Worm (Caenorhabditis elegans) whole organism, L2 larva: ENCODE results near the gene prp-40.
A peak's percentile ranks its signal among the peaks of the same experiment; 100 is the strongest.

Experiments used
- aly-2 ChIP-seq: fragments of 150-350 bp; optimal IDR thresholded peaks from 2 replicates; lab custom pipeline; 2014; ENCODE audit warnings: missing biosample characterization, missing genetic modification characterization
- ama-1 ChIP-seq: fragments of 150-350 bp; optimal IDR thresholded peaks from 2 replicates; lab custom pipeline; 2018; ENCODE audit warnings: inconsistent platforms
- egl-27 ChIP-seq: sonication (generic microtip); optimal IDR thresholded peaks from 3 replicates; lab custom pipeline; 2017; ENCODE audit warnings: missing biosample characterization, missing genetic modification reagents, missing genetic modification characterization
- lsy-2 ChIP-seq, 2 experiments: fragments of 150-350 bp in 1 of 2; sonication (generic microtip) in 1 of 2; optimal IDR thresholded peaks; 2 replicates each; lab custom pipeline; 2014 to 2017; ENCODE audit warnings: missing biosample characterization in 2 of 2, missing genetic modification characterization in 2 of 2
- sma-9 ChIP-seq, 2 experiments: fragments of 150-350 bp in 1 of 2; sonication (generic microtip) in 1 of 2; optimal IDR thresholded peaks; 2 replicates each; lab custom pipeline; 2014 to 2016; ENCODE audit warnings: missing genetic modification characterization in 2 of 2, mild to moderate bottlenecking in 1 of 2, missing biosample characterization in 1 of 2, missing compliant biosample characterization in 1 of 2, missing genetic modification reagents in 1 of 2, moderate library complexity in 1 of 2
- unc-62 ChIP-seq: fragments of 150-350 bp; optimal IDR thresholded peaks from 2 replicates; lab custom pipeline; 2014; ENCODE audit warnings: missing biosample characterization, missing genetic modification reagents, missing genetic modification characterization
- ztf-11 ChIP-seq: sonication (generic microtip); optimal IDR thresholded peaks from 2 replicates; lab custom pipeline; 2017; ENCODE audit warnings: missing biosample characterization, missing genetic modification characterization

DNA sequence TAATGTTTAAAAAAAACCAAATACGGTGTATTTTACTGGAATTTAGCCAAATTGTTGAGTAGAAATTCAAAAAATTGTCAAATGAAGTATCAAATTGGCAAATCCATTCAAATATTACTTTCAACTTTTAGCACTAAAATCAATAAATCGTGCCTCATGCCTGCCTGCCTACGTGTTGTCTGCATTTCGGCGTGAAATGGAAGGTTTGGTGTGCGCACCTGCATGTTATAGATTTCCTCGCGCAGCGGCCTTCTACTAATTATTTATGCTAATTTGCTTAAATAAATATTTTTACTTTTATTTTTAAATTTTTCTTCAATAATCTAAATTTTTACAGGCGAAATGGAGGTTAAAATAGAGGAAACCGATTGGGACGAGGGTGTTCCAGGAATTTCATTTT lies 6.9 kb downstream of the prp-40 start, which contains the start of gene ZK1098.2:
- no peak for TF ChIP-seq sma-9 (GFP tag; optimal IDR thresholded peaks at IDR 0.05; lab: Kevin White, UChicago)
- no peak for TF ChIP-seq sma-9 (tag; optimal IDR thresholded peaks at IDR 0.05; lab: Kevin White, UChicago)
- peak in 1 of 2 experiments; percentile 56 for TF ChIP-seq lsy-2 (tag; optimal IDR thresholded peaks at IDR 0.05; lab: Kevin White, UChicago)
- TF ChIP-seq ztf-11 (tag; lab: Kevin White, UChicago): no peak
- TF ChIP-seq egl-27 (tag; lab: Kevin White, UChicago): no peak
- TF ChIP-seq aly-2: no peak
- TF ChIP-seq ama-1 (lab: Kevin White, UChicago): no peak
- TF ChIP-seq unc-62 (GFP tag; lab: Kevin White, UChicago): no peak
